Worm (Caenorhabditis elegans) whole organism, young adult: ENCODE measurements around the gene ral-1.

Source experiments
- athp-1 ChIP-seq: sonication (generic microtip); optimal IDR thresholded peaks from 2 replicates; lab custom pipeline; 2017; ENCODE audit warnings: mild to moderate bottlenecking, missing genetic modification characterization, missing compliant biosample characterization
- chd-7 ChIP-seq: sonication (generic microtip); optimal IDR thresholded peaks from 2 replicates; lab custom pipeline; 2016; ENCODE audit warnings: mild to moderate bottlenecking, missing genetic modification characterization, moderate library complexity, missing compliant biosample characterization
- gei-17 ChIP-seq: fragments of 200-800 bp; sonication (Bioruptor generic); optimal IDR thresholded peaks from 2 replicates; lab custom pipeline; 2018; ENCODE audit warnings: mild to moderate bottlenecking, missing genetic modification characterization, missing compliant biosample characterization
- him-1 ChIP-seq: sonication (generic microtip); optimal IDR thresholded peaks from 2 replicates; lab custom pipeline; 2016; ENCODE audit warnings: missing genotype, missing genetic modification reagents, missing genetic modification characterization, missing compliant biosample characterization
- lin-26 ChIP-seq: fragments of 200-800 bp; sonication (Bioruptor generic); IDR thresholded peaks from 2 replicates; pipeline ENCODE4 v1.3.6; 2022; ENCODE audit warnings: missing genetic modification reagents, missing genetic modification characterization, missing compliant biosample characterization
- madf-8 ChIP-seq: fragments of 200-800 bp; sonication (Bioruptor generic); conservative IDR thresholded peaks from 2 replicates; pipeline ENCODE4 v1.3.6; 2022; ENCODE audit warnings: missing genetic modification reagents, missing genetic modification characterization, missing compliant biosample characterization
- nfya-1 ChIP-seq: sonication (generic microtip); optimal IDR thresholded peaks from 2 replicates; lab custom pipeline; 2017; ENCODE audit warnings: antibody characterized with exemption, missing compliant biosample characterization, missing genetic modification characterization, borderline replicate concordance; ENCODE audit not compliant: insufficient read depth
- nfya-2 ChIP-seq: fragments of 200-800 bp; sonication (Bioruptor generic); IDR thresholded peaks from 2 replicates; pipeline ENCODE4 v1.3.6; 2022; ENCODE audit warnings: missing genetic modification reagents, missing genetic modification characterization, missing compliant biosample characterization
- snpc-4 ChIP-seq, 5 experiments: fragments of 150-350 bp in 1 of 5; sonication (generic microtip) in 4 of 5; optimal IDR thresholded peaks; 2 replicates each; lab custom pipeline; 2014 to 2018; ENCODE audit warnings: missing genetic modification characterization in 5 of 5, missing biosample characterization in 3 of 5, antibody characterized with exemption in 2 of 5, mild to moderate bottlenecking in 2 of 5, missing compliant biosample characterization in 2 of 5, missing genotype in 2 of 5, moderate library complexity in 2 of 5, missing genetic modification reagents in 1 of 5

- TF ChIP-seq athp-1 (tag; lab: Kevin White, UChicago), result no peak
- TF ChIP-seq madf-8 (GFP tag; lab: Robert Waterston, UW), result no peak
- no peak for TF ChIP-seq snpc-4 (GFP tag; optimal IDR thresholded peaks at IDR 0.05; lab: Kevin White, UChicago)
- TF ChIP-seq snpc-4 (tag; optimal IDR thresholded peaks at IDR 0.05; lab: Kevin White, UChicago), result no peak
- TF ChIP-seq lin-26 (GFP tag; lab: Robert Waterston, UW), result no peak
- no peak for TF ChIP-seq nfya-2 (GFP tag; lab: Robert Waterston, UW)
- no peak for TF ChIP-seq chd-7 (tag; lab: Kevin White, UChicago)
- no peak for TF ChIP-seq him-1 (tag; lab: Kevin White, UChicago)
- TF ChIP-seq nfya-1, result no peak
- no peak for TF ChIP-seq gei-17 (GFP tag; lab: Kevin White, UChicago)
Observed at ce11 chrIII:3310876-3311597, at the start of gene ral-1.
